Worm (Caenorhabditis elegans) whole organism, young adult: ENCODE results near the gene Y51H4A.1.
"Not testable (repeated sequence)": the region's sequence is repeated elsewhere in the genome, so short reads cannot be mapped to it uniquely, and the experiment has no call there.

Source experiments
- B0035.1 ChIP-seq: sonication (generic microtip); optimal IDR thresholded peaks from 2 replicates; lab custom pipeline; 2016; ENCODE audit warnings: missing genetic modification characterization, mild to moderate bottlenecking, missing compliant biosample characterization, missing genotype, missing genetic modification reagents
- F52B5.7 ChIP-seq: sonication (generic microtip); optimal IDR thresholded peaks from 2 replicates; lab custom pipeline; 2016; ENCODE audit warnings: mild to moderate bottlenecking, missing genetic modification characterization, missing compliant biosample characterization
- F57C9.4 ChIP-seq: sonication (generic microtip); optimal IDR thresholded peaks from 2 replicates; lab custom pipeline; 2017; ENCODE audit warnings: mild to moderate bottlenecking, missing genetic modification characterization, missing compliant biosample characterization
- K11D2.4 ChIP-seq: fragments of 200-800 bp; sonication (Bioruptor generic); IDR thresholded peaks from 2 replicates; pipeline ENCODE4 v1.3.6; 2022; ENCODE audit warnings: missing genetic modification reagents, missing genetic modification characterization, missing compliant biosample characterization
- K12H6.12 ChIP-seq: fragments of 200-800 bp; sonication (Bioruptor generic); optimal IDR thresholded peaks from 2 replicates; lab custom pipeline; 2018; ENCODE audit warnings: mild to moderate bottlenecking, missing genetic modification characterization, missing compliant biosample characterization
- Y53G8AR.9 ChIP-seq: fragments of 200-800 bp; sonication (Bioruptor generic); conservative IDR thresholded peaks from 2 replicates; pipeline ENCODE4 v1.3.6; 2022; ENCODE audit warnings: missing genetic modification reagents, missing genetic modification characterization, missing compliant biosample characterization
- Y95B8A.8 ChIP-seq: fragments of 200-800 bp; sonication (Bioruptor generic); IDR thresholded peaks from 2 replicates; pipeline ENCODE4 v1.3.6; 2022; ENCODE audit warnings: missing genetic modification reagents, missing genetic modification characterization, missing compliant biosample characterization
- ama-1 ChIP-seq, 3 experiments: fragments of 150-350 bp in 1 of 3; sonication (generic microtip) in 2 of 3; optimal IDR thresholded peaks; 2 replicates each; lab custom pipeline; 2014 to 2018; ENCODE audit warnings: missing biosample characterization in 2 of 3, missing genetic modification characterization in 2 of 3, missing genetic modification reagents in 2 of 3
- aptf-2 ChIP-seq: fragments of 200-800 bp; sonication (Bioruptor generic); conservative IDR thresholded peaks from 2 replicates; pipeline ENCODE4 v1.3.6; 2022; ENCODE audit warnings: missing genetic modification reagents, missing genetic modification characterization, missing compliant biosample characterization
- attf-3 ChIP-seq: fragments of 200-800 bp; sonication (Bioruptor generic); conservative IDR thresholded peaks from 2 replicates; pipeline ENCODE4 v1.3.6; 2022; ENCODE audit warnings: missing genetic modification reagents, missing genetic modification characterization, missing compliant biosample characterization
- attf-6 ChIP-seq: fragments of 200-800 bp; sonication (Bioruptor generic); IDR thresholded peaks from 2 replicates; pipeline ENCODE4 v1.3.6; 2022; ENCODE audit warnings: missing genetic modification reagents, missing genetic modification characterization, missing compliant biosample characterization
- bed-2 ChIP-seq: fragments of 200-800 bp; sonication (Bioruptor generic); IDR thresholded peaks from 2 replicates; pipeline ENCODE4 v1.3.6; 2022; ENCODE audit warnings: missing genetic modification reagents, missing genetic modification characterization, missing compliant biosample characterization
- ccch-3 ChIP-seq: fragments of 200-800 bp; sonication (Bioruptor generic); optimal IDR thresholded peaks from 2 replicates; lab custom pipeline; 2018; ENCODE audit warnings: mild to moderate bottlenecking, missing genetic modification characterization, missing compliant biosample characterization
- ceh-27 ChIP-seq: fragments of 200-800 bp; sonication (Bioruptor generic); optimal IDR thresholded peaks from 2 replicates; lab custom pipeline; 2018; ENCODE audit warnings: mild to moderate bottlenecking, missing genetic modification characterization, moderate library complexity, missing compliant biosample characterization
- chd-7 ChIP-seq: sonication (generic microtip); optimal IDR thresholded peaks from 2 replicates; lab custom pipeline; 2016; ENCODE audit warnings: mild to moderate bottlenecking, missing genetic modification characterization, moderate library complexity, missing compliant biosample characterization
- die-1 ChIP-seq: sonication (generic microtip); optimal IDR thresholded peaks from 2 replicates; lab custom pipeline; 2016; ENCODE audit warnings: missing genotype, mild to moderate bottlenecking, missing genetic modification characterization, missing compliant biosample characterization
- egl-18 ChIP-seq: fragments of 200-800 bp; sonication (Bioruptor generic); IDR thresholded peaks from 2 replicates; pipeline ENCODE4 v1.3.6; 2022; ENCODE audit warnings: missing genetic modification reagents, missing genetic modification characterization, missing compliant biosample characterization
- egl-44 ChIP-seq: fragments of 200-800 bp; sonication (Bioruptor generic); IDR thresholded peaks from 2 replicates; pipeline ENCODE4 v1.3.6; 2022; ENCODE audit warnings: missing genetic modification reagents, missing genetic modification characterization, missing compliant biosample characterization
- fkh-3 ChIP-seq: sonication (generic microtip); optimal IDR thresholded peaks from 2 replicates; lab custom pipeline; 2016; ENCODE audit warnings: mild to moderate bottlenecking, missing genetic modification characterization, missing compliant biosample characterization
- hmg-20 ChIP-seq: fragments of 200-800 bp; sonication (Bioruptor generic); IDR thresholded peaks from 2 replicates; pipeline ENCODE4 v1.3.6; 2022; ENCODE audit warnings: missing genetic modification reagents, missing genetic modification characterization, missing compliant biosample characterization
- hrde-1 ChIP-seq: sonication (generic microtip); optimal IDR thresholded peaks from 2 replicates; lab custom pipeline; 2016; ENCODE audit warnings: missing genetic modification characterization, mild to moderate bottlenecking, missing compliant biosample characterization, moderate library complexity, missing genotype, missing genetic modification reagents, borderline replicate concordance
- lin-54 ChIP-seq: fragments of 200-800 bp; sonication (Bioruptor generic); optimal IDR thresholded peaks from 2 replicates; lab custom pipeline; 2018; ENCODE audit warnings: mild to moderate bottlenecking, missing genetic modification characterization, missing compliant biosample characterization
- lir-1 ChIP-seq: fragments of 200-800 bp; sonication (Bioruptor generic); conservative IDR thresholded peaks from 2 replicates; pipeline ENCODE4 v1.3.6; 2022; ENCODE audit warnings: missing genetic modification reagents, missing genetic modification characterization, missing compliant biosample characterization
- madf-8 ChIP-seq: fragments of 200-800 bp; sonication (Bioruptor generic); conservative IDR thresholded peaks from 2 replicates; pipeline ENCODE4 v1.3.6; 2022; ENCODE audit warnings: missing genetic modification reagents, missing genetic modification characterization, missing compliant biosample characterization
- mcd-1 ChIP-seq: fragments of 200-800 bp; sonication (Bioruptor generic); IDR thresholded peaks from 2 replicates; pipeline ENCODE4 v1.3.6; 2022; ENCODE audit warnings: missing genetic modification reagents, missing genetic modification characterization, missing compliant biosample characterization
- mxl-1 ChIP-seq: sonication (generic microtip); optimal IDR thresholded peaks from 2 replicates; lab custom pipeline; 2016; ENCODE audit warnings: missing genetic modification characterization, missing compliant biosample characterization
- nfya-1 ChIP-seq: sonication (generic microtip); optimal IDR thresholded peaks from 2 replicates; lab custom pipeline; 2017; ENCODE audit warnings: antibody characterized with exemption, missing compliant biosample characterization, missing genetic modification characterization, borderline replicate concordance; ENCODE audit not compliant: insufficient read depth
- nfyb-1 ChIP-seq: fragments of 200-800 bp; sonication (Bioruptor generic); IDR thresholded peaks from 2 replicates; pipeline ENCODE4 v1.3.6; 2022; ENCODE audit warnings: missing genetic modification reagents, missing genetic modification characterization, missing compliant biosample characterization
- nhr-179 ChIP-seq: sonication (generic microtip); optimal IDR thresholded peaks from 2 replicates; lab custom pipeline; 2016; ENCODE audit warnings: mild to moderate bottlenecking, missing genetic modification characterization, missing compliant biosample characterization
- nhr-80 ChIP-seq: sonication (generic microtip); optimal IDR thresholded peaks from 2 replicates; lab custom pipeline; 2016; ENCODE audit warnings: missing genetic modification characterization, missing compliant biosample characterization
- pbrm-1 ChIP-seq: fragments of 200-800 bp; sonication (Bioruptor generic); IDR thresholded peaks from 2 replicates; pipeline ENCODE4 v1.3.6; 2022; ENCODE audit warnings: missing genetic modification reagents, missing genetic modification characterization, missing compliant biosample characterization
- pha-4 ChIP-seq: fragments of 150-350 bp; sonication (generic microtip); optimal IDR thresholded peaks from 2 replicates; lab custom pipeline; 2014; ENCODE audit warnings: missing biosample characterization, missing genetic modification reagents, missing genetic modification characterization
- snpc-1.1 ChIP-seq: sonication (generic microtip); optimal IDR thresholded peaks from 2 replicates; lab custom pipeline; 2017; ENCODE audit warnings: missing genetic modification characterization, mild to moderate bottlenecking, missing compliant biosample characterization, antibody characterized with exemption, moderate library complexity, missing genotype, missing genetic modification reagents; ENCODE audit not compliant: insufficient read depth
- snpc-4 ChIP-seq, 5 experiments: fragments of 150-350 bp in 1 of 5; sonication (generic microtip) in 4 of 5; optimal IDR thresholded peaks; 2 replicates each; lab custom pipeline; 2014 to 2018; ENCODE audit warnings: missing genetic modification characterization in 5 of 5, missing biosample characterization in 3 of 5, antibody characterized with exemption in 2 of 5, mild to moderate bottlenecking in 2 of 5, missing compliant biosample characterization in 2 of 5, missing genotype in 2 of 5, moderate library complexity in 2 of 5, missing genetic modification reagents in 1 of 5
- tbx-9 ChIP-seq: sonication (generic microtip); optimal IDR thresholded peaks from 2 replicates; lab custom pipeline; 2016; ENCODE audit warnings: borderline replicate concordance, missing genetic modification characterization, inconsistent platforms, missing compliant biosample characterization
- ztf-22 ChIP-seq: fragments of 200-800 bp; sonication (Bioruptor generic); optimal IDR thresholded peaks from 2 replicates; lab custom pipeline; 2018; ENCODE audit warnings: mild to moderate bottlenecking, missing genetic modification characterization, moderate library complexity, missing compliant biosample characterization

Y51H4A.1 gene

ce11 chrIV:16477169-16477568, at the start of gene Y51H4A.1:
TSS of gene Y51H4A.1 (minus strand) at chrIV:16477295.
- TF ChIP-seq B0035.1 (tag; lab: Kevin White, UChicago) (no peak), F52B5.7 (tag; lab: Kevin White, UChicago) (no peak), K11D2.4 (GFP tag; lab: Robert Waterston, UW) (no peak), hmg-20 (GFP tag; lab: Robert Waterston, UW) (no peak), pha-4 (no peak), die-1 (tag; lab: Kevin White, UChicago) (no peak), nhr-179 (tag; lab: Kevin White, UChicago) (no peak), attf-3 (GFP tag; lab: Robert Waterston, UW) (no peak), madf-8 (no peak)

ce11 chrIV:16526038-16526437, 48.9 kb upstream of the Y51H4A.1 start, which contains the start of gene Y51H4A.5:
TSS of gene Y51H4A.5 (minus strand) at chrIV:16526138.
- TF ChIP-seq ama-1 (optimal IDR thresholded peaks at IDR 0.05; lab: Kevin White, UChicago) (no peak), ama-1 (GFP tag; optimal IDR thresholded peaks at IDR 0.05; lab: Kevin White, UChicago) (no peak), mxl-1 (tag; lab: Kevin White, UChicago) (no peak), ztf-22 (GFP tag; lab: Kevin White, UChicago) (no peak), lin-54 (GFP tag; lab: Kevin White, UChicago) (no peak), snpc-4 (GFP tag; optimal IDR thresholded peaks at IDR 0.05; lab: Kevin White, UChicago) (no peak), snpc-4 (tag; optimal IDR thresholded peaks at IDR 0.05; lab: Kevin White, UChicago) (peak in 1 of 4 experiments; percentile 26), egl-18 (no peak)
- TF ChIP-seq, all 124 proteins: peak for 1

- TF ChIP-seq attf-6 (GFP tag; lab: Robert Waterston, UW) (0 out of 2 replicates have a peak, but pooled peaks have one; percentile 36), nhr-80 (peak; percentile 13), snpc-1.1 (tag; lab: Kevin White, UChicago) (no peak)
Observed at ce11 chrIV:16525018-16525417, 47.9 kb upstream of the Y51H4A.1 start.

- not testable (repeated sequence) for TF ChIP-seq mcd-1; Y53G8AR.9 (GFP tag; lab: Robert Waterston, UW); nfyb-1 (GFP tag; lab: Robert Waterston, UW)
Observed at ce11 chrIV:16507132-16507531, 30.0 kb upstream of the Y51H4A.1 start, which contains the start of gene Y51H4A.935. TSS of gene Y51H4A.935 (minus strand) at chrIV:16507232.

ce11 chrIV:16505632-16506203, 28.6 kb upstream of the Y51H4A.1 start, which contains the start of gene zip-7:
TSS of gene zip-7 (minus strand) at chrIV:16505682.
- TF ChIP-seq die-1 (tag; lab: Kevin White, UChicago) (no peak), chd-7 (no peak), bed-2 (GFP tag; lab: Robert Waterston, UW) (no peak), attf-6 (GFP tag; lab: Robert Waterston, UW) (no peak), aptf-2 (GFP tag; lab: Robert Waterston, UW) (no peak), lir-1 (GFP tag; lab: Robert Waterston, UW) (no peak), nfya-1 (no peak), Y95B8A.8 (GFP tag; lab: Robert Waterston, UW) (no peak), pbrm-1 (no peak), fkh-3 (tag; lab: Kevin White, UChicago) (no peak), K12H6.12 (no peak), F57C9.4 (tag; lab: Kevin White, UChicago) (no peak), hrde-1 (tag; lab: Kevin White, UChicago) (no peak), egl-44 (GFP tag; lab: Robert Waterston, UW) (no peak), ceh-27 (GFP tag; lab: Kevin White, UChicago) (no peak), tbx-9 (no peak), ccch-3 (GFP tag; lab: Kevin White, UChicago) (no peak)
